Fruit fly (Drosophila melanogaster) whole organism, prepupa: ENCODE results near the gene CG17239.

ENCODE experiments used
- Blimp-1 ChIP-seq: fragments of 200-800 bp; sonication (Bioruptor generic); optimal IDR thresholded peaks from 3 replicates; lab custom pipeline; 2017; ENCODE audit warnings: missing biosample characterization, missing genetic modification characterization, mild to moderate bottlenecking, moderate library complexity, missing genetic modification reagents
- CG10631 ChIP-seq: fragments of 200-800 bp; sonication (Bioruptor generic); optimal IDR thresholded peaks from 2 replicates; lab custom pipeline; 2016; ENCODE audit warnings: missing biosample characterization, missing genetic modification characterization
- CG10669 ChIP-seq: fragments of 200-800 bp; sonication (Bioruptor generic); optimal IDR thresholded peaks from 3 replicates; lab custom pipeline; 2018; ENCODE audit warnings: missing biosample characterization, mild to moderate bottlenecking, missing genetic modification characterization, moderate library complexity
- CG11294 ChIP-seq: fragments of 200-800 bp; sonication (Bioruptor generic); IDR thresholded peaks from 2 replicates; pipeline ENCODE4 v1.3.6; 2022; ENCODE audit warnings: missing biosample characterization, missing genetic modification characterization
- CG11762 ChIP-seq: fragments of 200-800 bp; sonication (Bioruptor generic); optimal IDR thresholded peaks from 3 replicates; lab custom pipeline; 2016; ENCODE audit warnings: missing biosample characterization, missing genetic modification characterization; ENCODE audit not compliant: insufficient read depth
- CG15336 ChIP-seq: fragments of 200-800 bp; sonication (Bioruptor generic); IDR thresholded peaks from 2 replicates; pipeline ENCODE4 v1.3.6; 2022; ENCODE audit warnings: missing biosample characterization, missing genetic modification characterization
- CG1621 ChIP-seq: fragments of 200-800 bp; sonication (Bioruptor generic); optimal IDR thresholded peaks from 3 replicates; lab custom pipeline; 2018; ENCODE audit warnings: missing biosample characterization, mild to moderate bottlenecking, missing genetic modification characterization
- CG3032 ChIP-seq: fragments of 200-800 bp; optimal IDR thresholded peaks from 2 replicates; lab custom pipeline; 2019; ENCODE audit warnings: missing biosample characterization, mild to moderate bottlenecking, missing genetic modification characterization, moderate library complexity
- CG31627 ChIP-seq: fragments of 200-800 bp; sonication (Bioruptor generic); optimal IDR thresholded peaks from 3 replicates; lab custom pipeline; 2016; ENCODE audit warnings: missing biosample characterization, missing genetic modification characterization
- CG32006 ChIP-seq: fragments of 200-800 bp; sonication (Bioruptor generic); optimal IDR thresholded peaks from 3 replicates; lab custom pipeline; 2017; ENCODE audit warnings: missing biosample characterization, mild to moderate bottlenecking, missing genetic modification characterization
- CG34406 ChIP-seq: fragments of 200-800 bp; sonication (Bioruptor generic); optimal IDR thresholded peaks from 3 replicates; lab custom pipeline; 2016; ENCODE audit warnings: missing biosample characterization, missing genetic modification characterization
- CG3919 ChIP-seq: fragments of 200-800 bp; sonication (Bioruptor generic); optimal IDR thresholded peaks from 3 replicates; lab custom pipeline; 2016; ENCODE audit warnings: missing biosample characterization, missing genetic modification characterization
- CG4318 ChIP-seq: fragments of 200-800 bp; sonication (Bioruptor generic); optimal IDR thresholded peaks from 3 replicates; lab custom pipeline; 2017; ENCODE audit warnings: missing biosample characterization, mild to moderate bottlenecking, missing genetic modification characterization
- CG6163 ChIP-seq: fragments of 200-800 bp; sonication (Bioruptor generic); IDR thresholded peaks from 3 replicates; pipeline ENCODE4 v1.3.6; 2022; ENCODE audit warnings: missing biosample characterization, missing genetic modification characterization
- CG6276 ChIP-seq: fragments of 200-800 bp; sonication (Bioruptor generic); optimal IDR thresholded peaks from 2 replicates; lab custom pipeline; 2017; ENCODE audit warnings: missing biosample characterization, mild to moderate bottlenecking, missing genetic modification characterization
- CG6792 ChIP-seq: fragments of 200-800 bp; sonication (Bioruptor generic); optimal IDR thresholded peaks from 3 replicates; lab custom pipeline; 2016; ENCODE audit warnings: missing biosample characterization, missing genetic modification characterization
- CG7368 ChIP-seq: fragments of 200-800 bp; sonication (Bioruptor generic); optimal IDR thresholded peaks from 3 replicates; lab custom pipeline; 2016; ENCODE audit warnings: missing biosample characterization, missing genetic modification characterization
- CG8119 ChIP-seq: fragments of 200-800 bp; sonication (Bioruptor generic); IDR thresholded peaks from 3 replicates; pipeline ENCODE4 v1.3.6; 2022; ENCODE audit warnings: missing biosample characterization, missing genetic modification characterization
- CG8632 ChIP-seq: fragments of 200-800 bp; sonication (Bioruptor generic); optimal IDR thresholded peaks from 3 replicates; lab custom pipeline; 2016; ENCODE audit warnings: missing biosample characterization, missing genetic modification characterization
- CG9139 ChIP-seq: fragments of 200-800 bp; sonication (Bioruptor generic); optimal IDR thresholded peaks from 3 replicates; lab custom pipeline; 2017; ENCODE audit warnings: missing biosample characterization, mild to moderate bottlenecking, missing genetic modification characterization
- Eip75B ChIP-seq: fragments of 200-800 bp; sonication (Bioruptor generic); optimal IDR thresholded peaks from 3 replicates; lab custom pipeline; 2016; ENCODE audit warnings: missing biosample characterization, missing genetic modification characterization
- Ets21C ChIP-seq: fragments of 200-800 bp; sonication (Bioruptor generic); optimal IDR thresholded peaks from 3 replicates; lab custom pipeline; 2016; ENCODE audit warnings: missing biosample characterization, missing genetic modification characterization
- Ets96B ChIP-seq: fragments of 200-800 bp; optimal IDR thresholded peaks from 2 replicates; lab custom pipeline; 2019; ENCODE audit warnings: missing biosample characterization, mild to moderate bottlenecking, missing genetic modification characterization, moderate library complexity
- Gug ChIP-seq: fragments of 200-800 bp; sonication (Bioruptor generic); IDR thresholded peaks from 2 replicates; pipeline ENCODE4 v1.3.6; 2022; ENCODE audit warnings: missing biosample characterization, missing genetic modification characterization
- Hr38 ChIP-seq: sonication (Bioruptor generic); optimal IDR thresholded peaks from 2 replicates; lab custom pipeline; 2016; ENCODE audit warnings: missing biosample characterization, missing genetic modification characterization
- Hr39 ChIP-seq: fragments of 200-800 bp; sonication (Bioruptor generic); optimal IDR thresholded peaks from 2 replicates; lab custom pipeline; 2016; ENCODE audit warnings: missing biosample characterization, missing genetic modification characterization
- Hr4 ChIP-seq: fragments of 200-800 bp; sonication (Bioruptor generic); optimal IDR thresholded peaks from 3 replicates; lab custom pipeline; 2016; ENCODE audit warnings: missing biosample characterization, missing genetic modification characterization
- Lpt ChIP-seq: fragments of 200-800 bp; sonication (Bioruptor generic); optimal IDR thresholded peaks from 3 replicates; lab custom pipeline; 2016; ENCODE audit warnings: missing biosample characterization, missing genetic modification characterization
- Met ChIP-seq: fragments of 200-800 bp; sonication (Bioruptor generic); optimal IDR thresholded peaks from 3 replicates; lab custom pipeline; 2016; ENCODE audit warnings: missing biosample characterization, missing genetic modification characterization
- OdsH ChIP-seq: fragments of 200-800 bp; sonication (Bioruptor generic); optimal IDR thresholded peaks from 3 replicates; lab custom pipeline; 2016; ENCODE audit warnings: missing biosample characterization, missing genetic modification characterization
- Smox ChIP-seq: fragments of 200-800 bp; sonication (Bioruptor generic); optimal IDR thresholded peaks from 3 replicates; lab custom pipeline; 2016; ENCODE audit warnings: missing biosample characterization, missing genetic modification characterization
- Sox102F ChIP-seq: fragments of 200-800 bp; sonication (Bioruptor generic); optimal IDR thresholded peaks from 2 replicates; lab custom pipeline; 2016; ENCODE audit warnings: missing biosample characterization, mild to moderate bottlenecking, missing genetic modification characterization
- Sox15 ChIP-seq: fragments of 200-800 bp; sonication (Bioruptor generic); optimal IDR thresholded peaks from 3 replicates; lab custom pipeline; 2016; ENCODE audit warnings: missing biosample characterization, missing genetic modification characterization
- achi ChIP-seq: fragments of 200-800 bp; sonication (Bioruptor generic); optimal IDR thresholded peaks from 3 replicates; lab custom pipeline; 2016; ENCODE audit warnings: missing biosample characterization, missing genetic modification characterization
- acj6 ChIP-seq: fragments of 200-800 bp; sonication (Bioruptor generic); optimal IDR thresholded peaks from 3 replicates; lab custom pipeline; 2016; ENCODE audit warnings: missing biosample characterization, missing genetic modification characterization
- cyc ChIP-seq: fragments of 200-800 bp; sonication (Bioruptor generic); optimal IDR thresholded peaks from 3 replicates; lab custom pipeline; 2016; ENCODE audit warnings: missing biosample characterization, missing genetic modification characterization
- dac ChIP-seq: fragments of 200-800 bp; sonication (Bioruptor generic); optimal IDR thresholded peaks from 2 replicates; lab custom pipeline; 2017; ENCODE audit warnings: missing biosample characterization, mild to moderate bottlenecking, missing genetic modification characterization
- dsx ChIP-seq: fragments of 200-800 bp; optimal IDR thresholded peaks from 3 replicates; lab custom pipeline; 2019; ENCODE audit warnings: missing biosample characterization, mild to moderate bottlenecking, missing genetic modification characterization, moderate library complexity; ENCODE audit not compliant: poor library complexity, severe bottlenecking
- esn ChIP-seq: fragments of 200-800 bp; sonication (Bioruptor generic); optimal IDR thresholded peaks from 2 replicates; lab custom pipeline; 2016; ENCODE audit warnings: missing biosample characterization, mild to moderate bottlenecking, missing genetic modification characterization, moderate library complexity
- fd59A ChIP-seq: fragments of 200-800 bp; sonication (Bioruptor generic); optimal IDR thresholded peaks from 2 replicates; lab custom pipeline; 2017; ENCODE audit warnings: missing biosample characterization, mild to moderate bottlenecking, missing genetic modification characterization, missing genetic modification reagents
- fd85E ChIP-seq: fragments of 200-800 bp; sonication (Bioruptor generic); optimal IDR thresholded peaks from 3 replicates; lab custom pipeline; 2016; ENCODE audit warnings: missing biosample characterization, missing genetic modification characterization
- lz ChIP-seq: fragments of 200-800 bp; sonication (Bioruptor generic); optimal IDR thresholded peaks from 3 replicates; lab custom pipeline; 2016; ENCODE audit warnings: missing biosample characterization, missing genetic modification characterization
- net ChIP-seq: fragments of 200-800 bp; sonication (Bioruptor generic); optimal IDR thresholded peaks from 3 replicates; lab custom pipeline; 2016; ENCODE audit warnings: missing biosample characterization, missing genetic modification characterization
- pdm3 ChIP-seq: fragments of 200-800 bp; sonication (Bioruptor generic); optimal IDR thresholded peaks from 3 replicates; lab custom pipeline; 2016; ENCODE audit warnings: missing biosample characterization, missing genetic modification characterization
- salr ChIP-seq, 2 experiments: fragments of 200-800 bp; sonication (Bioruptor generic); optimal IDR thresholded peaks; 3 replicates each; lab custom pipeline; 2016 to 2018; ENCODE audit warnings: missing biosample characterization in 2 of 2, missing genetic modification characterization in 2 of 2, mild to moderate bottlenecking in 1 of 2
- spab ChIP-seq: fragments of 200-800 bp; sonication (Bioruptor generic); optimal IDR thresholded peaks from 2 replicates; lab custom pipeline; 2017; ENCODE audit warnings: missing biosample characterization, mild to moderate bottlenecking, missing genetic modification characterization, missing genetic modification reagents
- ss ChIP-seq, 2 experiments: fragments of 200-800 bp; sonication (Bioruptor generic); optimal IDR thresholded peaks; 2 replicates in 1 of 2; 3 replicates in 1 of 2; lab custom pipeline; 2017 to 2018; ENCODE audit warnings: mild to moderate bottlenecking in 2 of 2, missing biosample characterization in 2 of 2, missing genetic modification characterization in 2 of 2, moderate library complexity in 1 of 2
- svp ChIP-seq: fragments of 200-800 bp; sonication (Bioruptor generic); peaks from one replicate; lab custom pipeline; 2016; ENCODE audit warnings: missing biosample characterization, missing genetic modification characterization
- topi ChIP-seq: fragments of 200-800 bp; sonication (Bioruptor generic); optimal IDR thresholded peaks from 3 replicates; lab custom pipeline; 2016; ENCODE audit warnings: missing biosample characterization, missing genetic modification characterization
- vri ChIP-seq: fragments of 200-800 bp; sonication (Bioruptor generic); optimal IDR thresholded peaks from 3 replicates; lab custom pipeline; 2016; ENCODE audit warnings: missing biosample characterization, mild to moderate bottlenecking, missing genetic modification characterization

The CG17239 gene

DNA sequence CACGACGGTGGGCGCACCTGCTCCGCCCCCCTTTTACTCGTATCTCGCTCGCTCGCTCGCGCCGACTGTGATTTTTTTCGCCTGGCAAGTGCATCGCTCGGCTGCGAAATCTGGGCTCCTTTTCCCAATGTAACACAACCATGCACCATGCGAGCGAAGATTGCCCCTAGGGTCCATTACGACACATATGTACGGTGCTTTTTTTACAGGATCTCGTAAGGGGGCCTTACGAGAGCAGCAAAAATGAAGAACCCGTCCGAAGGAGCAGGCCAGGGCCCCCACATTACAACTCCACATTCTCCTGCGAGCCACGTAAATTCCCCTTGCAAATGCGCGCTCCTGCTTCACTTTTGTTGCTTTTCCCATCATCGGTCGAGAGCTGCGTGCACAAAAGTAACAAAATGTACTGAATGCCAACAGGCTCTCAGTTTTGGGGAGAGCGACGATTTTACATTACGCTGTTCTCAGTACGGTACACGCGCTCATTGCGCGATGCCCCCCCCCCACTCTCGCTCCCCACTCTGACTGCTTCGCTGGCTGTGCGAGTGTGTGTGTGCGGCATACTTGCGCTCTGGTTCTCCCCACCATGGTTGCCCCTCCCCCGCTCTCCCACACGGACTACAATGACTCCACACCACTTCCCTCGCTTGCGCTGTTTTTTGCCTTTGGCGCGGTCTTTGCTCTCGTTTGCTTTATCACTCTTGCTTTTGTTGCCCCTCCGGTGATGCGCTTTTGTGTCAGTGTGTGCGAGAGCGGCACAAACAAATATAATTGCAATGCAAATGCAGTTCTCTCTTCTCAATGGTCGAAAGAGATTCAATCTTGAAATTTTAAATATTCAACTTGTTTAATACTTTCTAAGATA, 49.1 kb downstream of the CG17239 start:
- peak; percentile 35 to 37 for TF ChIP-seq salr (GFP tag; optimal IDR thresholded peaks at IDR 0.05; lab: Kevin White, UChicago)
- peak; percentile 24; the same call in 1 of the 2 replicates for TF ChIP-seq CG11294 (GFP tag; lab: Robert Waterston, UW)
- peak; percentile 47 for TF ChIP-seq acj6 (GFP tag; lab: Kevin White, UChicago)
- peak; percentile 57 for TF ChIP-seq CG9139 (GFP tag; lab: Kevin White, UChicago)
- peak; percentile 62 for TF ChIP-seq CG6276 (GFP tag; lab: Kevin White, UChicago)
- TF ChIP-seq Sox15 (GFP tag; lab: Kevin White, UChicago): no peak
- TF ChIP-seq CG10669: peak; percentile 14
- TF ChIP-seq esn (GFP tag; lab: Kevin White, UChicago): peak; percentile 18
- TF ChIP-seq CG31627 (GFP tag; lab: Kevin White, UChicago): no peak
- TF ChIP-seq CG8632 (GFP tag; lab: Kevin White, UChicago): no peak
- peak; percentile 45 for TF ChIP-seq CG6792
- peak; percentile 92 for TF ChIP-seq Lpt (GFP tag; lab: Kevin White, UChicago)
- TF ChIP-seq vri (GFP tag; lab: Kevin White, UChicago): peak; percentile 80
- TF ChIP-seq pdm3 (GFP tag; lab: Kevin White, UChicago): no peak
- TF ChIP-seq CG34406 (GFP tag; lab: Kevin White, UChicago): no peak
- TF ChIP-seq CG1621 (tag; lab: Kevin White, UChicago): peak; percentile 57
- peak; percentile 78 for TF ChIP-seq Sox102F (GFP tag; lab: Kevin White, UChicago)
- TF ChIP-seq svp (GFP tag; lab: Kevin White, UChicago): peak; percentile 86
- peak; percentile 32 for TF ChIP-seq CG3919 (GFP tag; lab: Kevin White, UChicago)
- TF ChIP-seq Hr38 (GFP tag; lab: Kevin White, UChicago): no peak
- TF ChIP-seq CG3032 (tag; lab: Kevin White, UChicago): peak; percentile 45
- TF ChIP-seq CG6163 (GFP tag; lab: Robert Waterston, UW): peak; percentile 81
- no peak for TF ChIP-seq Smox
- TF ChIP-seq CG4318: no peak
- peak; percentile 54 for TF ChIP-seq CG15336
- peak; percentile 4 for TF ChIP-seq lz (GFP tag; lab: Kevin White, UChicago)
- peak; percentile 99 for TF ChIP-seq Blimp-1 (GFP tag; lab: Kevin White, UChicago)
- no peak for TF ChIP-seq Hr39
- peak; percentile 6 for TF ChIP-seq CG7368 (GFP tag; lab: Kevin White, UChicago)
- peak; percentile 72 to 90 for TF ChIP-seq ss (GFP tag; optimal IDR thresholded peaks at IDR 0.05; lab: Kevin White, UChicago)
- peak; percentile 64; the same call in 1 of the 3 replicates for TF ChIP-seq CG8119
- peak; percentile 75 for TF ChIP-seq Eip75B
- peak; percentile 85 for TF ChIP-seq dsx (GFP tag; lab: Kevin White, UChicago)
- TF ChIP-seq Ets21C (GFP tag; lab: Kevin White, UChicago): peak; percentile 8
- peak; percentile 7 for TF ChIP-seq dac
- peak; percentile 60 for TF ChIP-seq net
- peak; percentile 24 for TF ChIP-seq Ets96B (tag; lab: Kevin White, UChicago)
- TF ChIP-seq spab (GFP tag; lab: Kevin White, UChicago): peak; percentile 10
- peak; percentile 66; the same call in 1 of the 2 replicates for TF ChIP-seq Gug (GFP tag; lab: Robert Waterston, UW)
- TF ChIP-seq Met (GFP tag; lab: Kevin White, UChicago): peak; percentile 66
- TF ChIP-seq cyc (GFP tag; lab: Kevin White, UChicago): no peak
- peak; percentile 7 for TF ChIP-seq CG10631 (GFP tag; lab: Kevin White, UChicago)
- peak; percentile 40 for TF ChIP-seq CG11762 (GFP tag; lab: Kevin White, UChicago)
- peak; percentile 25 for TF ChIP-seq OdsH (GFP tag; lab: Kevin White, UChicago)
- no peak for TF ChIP-seq Hr4 (GFP tag; lab: Kevin White, UChicago)
- TF ChIP-seq fd59A: no peak
- TF ChIP-seq topi (GFP tag; lab: Kevin White, UChicago): no peak
- peak; percentile 44 for TF ChIP-seq fd85E
- peak; percentile 37 for TF ChIP-seq achi (GFP tag; lab: Kevin White, UChicago)
- peak; percentile 59 for TF ChIP-seq CG32006 (GFP tag; lab: Kevin White, UChicago)
